Fruit fly (Drosophila melanogaster) whole organism, prepupa: ENCODE data around the gene BBS5.

Experiments
- Blimp-1 ChIP-seq: fragments of 200-800 bp; sonication (Bioruptor generic); optimal IDR thresholded peaks from 3 replicates; lab custom pipeline; 2017; ENCODE audit warnings: missing biosample characterization, missing genetic modification characterization, mild to moderate bottlenecking, moderate library complexity, missing genetic modification reagents
- CG10631 ChIP-seq: fragments of 200-800 bp; sonication (Bioruptor generic); optimal IDR thresholded peaks from 2 replicates; lab custom pipeline; 2016; ENCODE audit warnings: missing biosample characterization, missing genetic modification characterization
- CG10669 ChIP-seq: fragments of 200-800 bp; sonication (Bioruptor generic); optimal IDR thresholded peaks from 3 replicates; lab custom pipeline; 2018; ENCODE audit warnings: missing biosample characterization, mild to moderate bottlenecking, missing genetic modification characterization, moderate library complexity
- CG11294 ChIP-seq: fragments of 200-800 bp; sonication (Bioruptor generic); IDR thresholded peaks from 2 replicates; pipeline ENCODE4 v1.3.6; 2022; ENCODE audit warnings: missing biosample characterization, missing genetic modification characterization
- CG11762 ChIP-seq: fragments of 200-800 bp; sonication (Bioruptor generic); optimal IDR thresholded peaks from 3 replicates; lab custom pipeline; 2016; ENCODE audit warnings: missing biosample characterization, missing genetic modification characterization; ENCODE audit not compliant: insufficient read depth
- CG11902 ChIP-seq: fragments of 200-800 bp; sonication (Bioruptor generic); optimal IDR thresholded peaks from 3 replicates; lab custom pipeline; 2016; ENCODE audit warnings: missing biosample characterization, missing genetic modification characterization
- CG15336 ChIP-seq: fragments of 200-800 bp; sonication (Bioruptor generic); IDR thresholded peaks from 2 replicates; pipeline ENCODE4 v1.3.6; 2022; ENCODE audit warnings: missing biosample characterization, missing genetic modification characterization
- CG16779 ChIP-seq: fragments of 200-800 bp; sonication (Bioruptor generic); optimal IDR thresholded peaks from 3 replicates; lab custom pipeline; 2017; ENCODE audit warnings: missing biosample characterization, mild to moderate bottlenecking, missing genetic modification characterization
- CG3032 ChIP-seq: fragments of 200-800 bp; optimal IDR thresholded peaks from 2 replicates; lab custom pipeline; 2019; ENCODE audit warnings: missing biosample characterization, mild to moderate bottlenecking, missing genetic modification characterization, moderate library complexity
- CG31627 ChIP-seq: fragments of 200-800 bp; sonication (Bioruptor generic); optimal IDR thresholded peaks from 3 replicates; lab custom pipeline; 2016; ENCODE audit warnings: missing biosample characterization, missing genetic modification characterization
- CG34406 ChIP-seq: fragments of 200-800 bp; sonication (Bioruptor generic); optimal IDR thresholded peaks from 3 replicates; lab custom pipeline; 2016; ENCODE audit warnings: missing biosample characterization, missing genetic modification characterization
- CG3919 ChIP-seq: fragments of 200-800 bp; sonication (Bioruptor generic); optimal IDR thresholded peaks from 3 replicates; lab custom pipeline; 2016; ENCODE audit warnings: missing biosample characterization, missing genetic modification characterization
- CG4318 ChIP-seq: fragments of 200-800 bp; sonication (Bioruptor generic); optimal IDR thresholded peaks from 3 replicates; lab custom pipeline; 2017; ENCODE audit warnings: missing biosample characterization, mild to moderate bottlenecking, missing genetic modification characterization
- CG6163 ChIP-seq: fragments of 200-800 bp; sonication (Bioruptor generic); IDR thresholded peaks from 3 replicates; pipeline ENCODE4 v1.3.6; 2022; ENCODE audit warnings: missing biosample characterization, missing genetic modification characterization
- CG6276 ChIP-seq: fragments of 200-800 bp; sonication (Bioruptor generic); optimal IDR thresholded peaks from 2 replicates; lab custom pipeline; 2017; ENCODE audit warnings: missing biosample characterization, mild to moderate bottlenecking, missing genetic modification characterization
- CG6854 ChIP-seq: fragments of 200-800 bp; sonication (Bioruptor generic); optimal IDR thresholded peaks from 2 replicates; lab custom pipeline; 2017; ENCODE audit warnings: missing biosample characterization, mild to moderate bottlenecking, missing genetic modification characterization
- CG7368 ChIP-seq: fragments of 200-800 bp; sonication (Bioruptor generic); optimal IDR thresholded peaks from 3 replicates; lab custom pipeline; 2016; ENCODE audit warnings: missing biosample characterization, missing genetic modification characterization
- CG8119 ChIP-seq: fragments of 200-800 bp; sonication (Bioruptor generic); IDR thresholded peaks from 3 replicates; pipeline ENCODE4 v1.3.6; 2022; ENCODE audit warnings: missing biosample characterization, missing genetic modification characterization
- CG9139 ChIP-seq: fragments of 200-800 bp; sonication (Bioruptor generic); optimal IDR thresholded peaks from 3 replicates; lab custom pipeline; 2017; ENCODE audit warnings: missing biosample characterization, mild to moderate bottlenecking, missing genetic modification characterization
- Eip75B ChIP-seq: fragments of 200-800 bp; sonication (Bioruptor generic); optimal IDR thresholded peaks from 3 replicates; lab custom pipeline; 2016; ENCODE audit warnings: missing biosample characterization, missing genetic modification characterization
- Eip78C ChIP-seq: fragments of 200-800 bp; sonication (Bioruptor generic); peaks from one replicate; lab custom pipeline; 2016; ENCODE audit warnings: missing biosample characterization, missing genetic modification characterization
- Eip93F ChIP-seq: fragments of 200-800 bp; sonication (Bioruptor generic); optimal IDR thresholded peaks from 2 replicates; lab custom pipeline; 2016; ENCODE audit warnings: missing biosample characterization, mild to moderate bottlenecking, missing genetic modification characterization
- Ets96B ChIP-seq: fragments of 200-800 bp; optimal IDR thresholded peaks from 2 replicates; lab custom pipeline; 2019; ENCODE audit warnings: missing biosample characterization, mild to moderate bottlenecking, missing genetic modification characterization, moderate library complexity
- Hr4 ChIP-seq: fragments of 200-800 bp; sonication (Bioruptor generic); optimal IDR thresholded peaks from 3 replicates; lab custom pipeline; 2016; ENCODE audit warnings: missing biosample characterization, missing genetic modification characterization
- Lpt ChIP-seq: fragments of 200-800 bp; sonication (Bioruptor generic); optimal IDR thresholded peaks from 3 replicates; lab custom pipeline; 2016; ENCODE audit warnings: missing biosample characterization, missing genetic modification characterization
- Met ChIP-seq: fragments of 200-800 bp; sonication (Bioruptor generic); optimal IDR thresholded peaks from 3 replicates; lab custom pipeline; 2016; ENCODE audit warnings: missing biosample characterization, missing genetic modification characterization
- OdsH ChIP-seq: fragments of 200-800 bp; sonication (Bioruptor generic); optimal IDR thresholded peaks from 3 replicates; lab custom pipeline; 2016; ENCODE audit warnings: missing biosample characterization, missing genetic modification characterization
- Sox102F ChIP-seq: fragments of 200-800 bp; sonication (Bioruptor generic); optimal IDR thresholded peaks from 2 replicates; lab custom pipeline; 2016; ENCODE audit warnings: missing biosample characterization, mild to moderate bottlenecking, missing genetic modification characterization
- acj6 ChIP-seq: fragments of 200-800 bp; sonication (Bioruptor generic); optimal IDR thresholded peaks from 3 replicates; lab custom pipeline; 2016; ENCODE audit warnings: missing biosample characterization, missing genetic modification characterization
- dac ChIP-seq: fragments of 200-800 bp; sonication (Bioruptor generic); optimal IDR thresholded peaks from 2 replicates; lab custom pipeline; 2017; ENCODE audit warnings: missing biosample characterization, mild to moderate bottlenecking, missing genetic modification characterization
- eg ChIP-seq: fragments of 200-800 bp; sonication (Bioruptor generic); IDR thresholded peaks from 3 replicates; pipeline ENCODE4 v1.3.6; 2022; ENCODE audit warnings: missing biosample characterization, missing genetic modification characterization
- esn ChIP-seq: fragments of 200-800 bp; sonication (Bioruptor generic); optimal IDR thresholded peaks from 2 replicates; lab custom pipeline; 2016; ENCODE audit warnings: missing biosample characterization, mild to moderate bottlenecking, missing genetic modification characterization, moderate library complexity
- fd59A ChIP-seq: fragments of 200-800 bp; sonication (Bioruptor generic); optimal IDR thresholded peaks from 2 replicates; lab custom pipeline; 2017; ENCODE audit warnings: missing biosample characterization, mild to moderate bottlenecking, missing genetic modification characterization, missing genetic modification reagents
- fd85E ChIP-seq: fragments of 200-800 bp; sonication (Bioruptor generic); optimal IDR thresholded peaks from 3 replicates; lab custom pipeline; 2016; ENCODE audit warnings: missing biosample characterization, missing genetic modification characterization
- fkh ChIP-seq: fragments of 200-800 bp; sonication (Bioruptor generic); optimal IDR thresholded peaks from 3 replicates; lab custom pipeline; 2017; ENCODE audit warnings: missing biosample characterization, mild to moderate bottlenecking, missing genetic modification characterization, moderate library complexity
- lz ChIP-seq: fragments of 200-800 bp; sonication (Bioruptor generic); optimal IDR thresholded peaks from 3 replicates; lab custom pipeline; 2016; ENCODE audit warnings: missing biosample characterization, missing genetic modification characterization
- net ChIP-seq: fragments of 200-800 bp; sonication (Bioruptor generic); optimal IDR thresholded peaks from 3 replicates; lab custom pipeline; 2016; ENCODE audit warnings: missing biosample characterization, missing genetic modification characterization
- salr ChIP-seq, 2 experiments: fragments of 200-800 bp; sonication (Bioruptor generic); optimal IDR thresholded peaks; 3 replicates each; lab custom pipeline; 2016 to 2018; ENCODE audit warnings: missing biosample characterization in 2 of 2, missing genetic modification characterization in 2 of 2, mild to moderate bottlenecking in 1 of 2
- spab ChIP-seq: fragments of 200-800 bp; sonication (Bioruptor generic); optimal IDR thresholded peaks from 2 replicates; lab custom pipeline; 2017; ENCODE audit warnings: missing biosample characterization, mild to moderate bottlenecking, missing genetic modification characterization, missing genetic modification reagents
- svp ChIP-seq: fragments of 200-800 bp; sonication (Bioruptor generic); peaks from one replicate; lab custom pipeline; 2016; ENCODE audit warnings: missing biosample characterization, missing genetic modification characterization
- topi ChIP-seq: fragments of 200-800 bp; sonication (Bioruptor generic); optimal IDR thresholded peaks from 3 replicates; lab custom pipeline; 2016; ENCODE audit warnings: missing biosample characterization, missing genetic modification characterization
- vri ChIP-seq: fragments of 200-800 bp; sonication (Bioruptor generic); optimal IDR thresholded peaks from 3 replicates; lab custom pipeline; 2016; ENCODE audit warnings: missing biosample characterization, mild to moderate bottlenecking, missing genetic modification characterization

Gene BBS5

DNA sequence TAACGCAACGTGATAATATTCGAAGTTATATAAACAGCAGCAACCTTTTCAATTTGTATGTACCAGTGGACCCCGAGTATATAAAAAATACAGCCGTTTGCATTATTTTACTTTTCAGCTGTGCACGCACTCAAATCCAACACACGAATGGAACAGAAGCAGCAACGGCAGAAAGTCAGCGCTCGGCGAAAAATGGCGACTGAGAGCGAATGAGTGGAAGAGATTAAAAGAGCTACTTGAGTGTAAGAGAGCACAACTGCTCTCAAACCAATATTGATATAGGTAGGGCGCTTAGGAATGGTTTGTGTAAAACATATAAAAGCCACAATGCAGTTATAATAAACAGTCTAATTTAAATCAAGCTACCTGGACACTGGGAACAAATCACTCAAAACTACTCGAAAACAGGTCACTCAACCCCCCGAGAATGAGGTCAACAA is 9.8 kb upstream of the BBS5 start (continued):
- TF ChIP-seq CG16779 (tag; lab: Kevin White, UChicago) (peak; percentile 17), CG15336 (peak; percentile 48; the same call in 1 of the 2 replicates), fkh (GFP tag; lab: Kevin White, UChicago) (peak; percentile 87), Met (GFP tag; lab: Kevin White, UChicago) (peak; percentile 49), CG34406 (GFP tag; lab: Kevin White, UChicago) (peak; percentile 42), Lpt (no peak), CG7368 (GFP tag; lab: Kevin White, UChicago) (peak; percentile 32), acj6 (GFP tag; lab: Kevin White, UChicago) (no peak), Hr4 (GFP tag; lab: Kevin White, UChicago) (no peak), CG8119 (no peak), CG31627 (GFP tag; lab: Kevin White, UChicago) (no peak), lz (GFP tag; lab: Kevin White, UChicago) (no peak), Sox102F (GFP tag; lab: Kevin White, UChicago) (peak; percentile 52), fd59A (GFP tag; lab: Kevin White, UChicago) (no peak), CG10631 (GFP tag; lab: Kevin White, UChicago) (peak; percentile 8), CG6854 (GFP tag; lab: Kevin White, UChicago) (peak; percentile 91), CG10669 (GFP tag; lab: Kevin White, UChicago) (no peak), CG11762 (GFP tag; lab: Kevin White, UChicago) (no peak), CG11294 (GFP tag; lab: Robert Waterston, UW) (no peak), CG6163 (peak; percentile 46; the same call in 1 of the 3 replicates), CG6276 (GFP tag; lab: Kevin White, UChicago) (peak; percentile 23), CG3919 (GFP tag; lab: Kevin White, UChicago) (peak; percentile 66), salr (GFP tag; optimal IDR thresholded peaks at IDR 0.05; lab: Kevin White, UChicago) (no peak), fd85E (no peak), esn (GFP tag; lab: Kevin White, UChicago) (peak; percentile 46), CG3032 (tag; lab: Kevin White, UChicago) (no peak), spab (GFP tag; lab: Kevin White, UChicago) (no peak), eg (peak; percentile 40; the same call in 1 of the 3 replicates), CG4318 (GFP tag; lab: Kevin White, UChicago) (no peak), CG11902 (no peak)

DNA sequence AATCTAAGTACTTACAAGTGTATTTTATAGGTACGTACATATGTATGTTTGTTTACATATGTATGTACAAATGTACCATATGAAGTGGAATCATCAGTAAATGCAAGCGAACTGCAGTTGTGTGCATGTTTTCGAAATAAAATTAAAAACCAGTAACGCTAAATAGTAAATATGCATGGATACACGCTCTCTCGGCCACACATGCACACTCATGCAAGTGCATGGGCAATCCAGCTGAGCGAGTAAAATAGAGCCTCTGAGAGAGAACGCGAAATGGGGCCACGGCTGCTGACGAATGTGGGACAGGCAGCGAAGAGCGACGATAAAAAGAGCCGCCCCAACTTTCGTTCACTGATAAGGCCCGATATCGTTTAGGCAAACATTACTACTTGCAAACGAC is 8.5 kb upstream of the BBS5 start:
- TF ChIP-seq vri (GFP tag; lab: Kevin White, UChicago) (no peak), Eip75B (GFP tag; lab: Kevin White, UChicago) (peak; percentile 30), fkh (GFP tag; lab: Kevin White, UChicago) (peak; percentile 32), dac (GFP tag; lab: Kevin White, UChicago) (no peak), Sox102F (GFP tag; lab: Kevin White, UChicago) (no peak), Eip78C (no peak)

DNA sequence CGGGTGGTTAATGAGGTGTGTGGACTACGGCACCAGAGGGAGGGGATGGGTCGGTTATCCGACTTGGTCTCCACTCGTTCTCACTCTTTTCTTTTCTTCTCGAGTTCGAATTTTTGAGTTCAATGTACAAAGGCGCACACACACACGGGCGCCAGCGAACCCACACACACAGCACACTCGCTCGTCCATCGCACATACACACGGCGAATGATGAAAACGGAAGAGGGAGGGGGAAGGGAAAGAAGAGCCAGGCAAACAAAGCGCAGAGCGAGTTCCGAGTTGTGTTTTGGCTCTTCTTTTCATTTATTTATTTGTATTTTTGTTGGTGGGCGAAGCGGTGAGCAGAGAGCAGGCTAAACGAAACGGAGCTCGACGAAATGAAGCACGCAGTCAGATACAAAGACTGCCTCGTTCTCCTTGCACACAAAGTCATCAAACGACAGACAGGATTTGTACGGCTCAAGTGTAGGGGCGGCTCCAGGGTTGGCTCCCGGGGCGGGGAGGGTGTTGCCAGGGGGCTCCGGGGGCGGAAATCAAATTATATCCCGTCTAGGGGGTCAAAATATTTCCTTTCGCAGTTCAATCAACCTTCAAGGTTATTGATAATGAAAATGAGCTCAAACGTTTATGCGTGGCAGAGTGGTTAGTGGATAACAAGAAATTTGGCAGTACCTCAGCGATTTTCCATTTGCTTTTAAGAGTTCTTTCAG is 6.0 kb upstream of the BBS5 start:
- TF ChIP-seq CG11902, result no peak
- peak; percentile 12 for TF ChIP-seq lz (GFP tag; lab: Kevin White, UChicago)
- no peak for TF ChIP-seq fd85E
- peak; percentile 4 for TF ChIP-seq Ets96B (tag; lab: Kevin White, UChicago)
- no peak for TF ChIP-seq dac (GFP tag; lab: Kevin White, UChicago)
- peak; percentile 47 for TF ChIP-seq svp (GFP tag; lab: Kevin White, UChicago)
- peak; percentile 65 for TF ChIP-seq vri (GFP tag; lab: Kevin White, UChicago)
- no peak for TF ChIP-seq OdsH (GFP tag; lab: Kevin White, UChicago)
- TF ChIP-seq Blimp-1 (GFP tag; lab: Kevin White, UChicago), result peak; percentile 58
- peak; percentile 74 for TF ChIP-seq Eip78C
- peak; percentile 49 for TF ChIP-seq topi (GFP tag; lab: Kevin White, UChicago)
- TF ChIP-seq CG9139 (GFP tag; lab: Kevin White, UChicago), result peak; percentile 35
- no peak for TF ChIP-seq CG4318 (GFP tag; lab: Kevin White, UChicago)
- no peak for TF ChIP-seq eg
- TF ChIP-seq CG34406 (GFP tag; lab: Kevin White, UChicago), result no peak
- peak; percentile 9 for TF ChIP-seq net (GFP tag; lab: Kevin White, UChicago)
- TF ChIP-seq CG31627 (GFP tag; lab: Kevin White, UChicago), result no peak
- TF ChIP-seq Sox102F (GFP tag; lab: Kevin White, UChicago), result peak; percentile 70
- no peak for TF ChIP-seq CG10669 (GFP tag; lab: Kevin White, UChicago)
- TF ChIP-seq CG15336, result peak; percentile 21; the same call in 1 of the 2 replicates
- TF ChIP-seq CG3919 (GFP tag; lab: Kevin White, UChicago), result peak; percentile 30
- no peak for TF ChIP-seq salr (GFP tag; optimal IDR thresholded peaks at IDR 0.05; lab: Kevin White, UChicago)
- TF ChIP-seq Eip93F (GFP tag; lab: Kevin White, UChicago), result peak; percentile 84
- TF ChIP-seq fkh (GFP tag; lab: Kevin White, UChicago), result peak; percentile 91
- peak; percentile 10 for TF ChIP-seq CG7368 (GFP tag; lab: Kevin White, UChicago)
- TF ChIP-seq Lpt, result peak; percentile 31
- TF ChIP-seq CG3032 (tag; lab: Kevin White, UChicago), result peak; percentile 32
- TF ChIP-seq CG16779 (tag; lab: Kevin White, UChicago), result peak; percentile 1
- TF ChIP-seq CG10631 (GFP tag; lab: Kevin White, UChicago), result no peak
- no peak for TF ChIP-seq fd59A (GFP tag; lab: Kevin White, UChicago)
- TF ChIP-seq CG11294 (GFP tag; lab: Robert Waterston, UW), result no peak
